Worm (Caenorhabditis elegans): ENCODE data around the gene nas-32.
A peak's percentile ranks its signal among the peaks of the same experiment; 100 is the strongest.

DNA sequence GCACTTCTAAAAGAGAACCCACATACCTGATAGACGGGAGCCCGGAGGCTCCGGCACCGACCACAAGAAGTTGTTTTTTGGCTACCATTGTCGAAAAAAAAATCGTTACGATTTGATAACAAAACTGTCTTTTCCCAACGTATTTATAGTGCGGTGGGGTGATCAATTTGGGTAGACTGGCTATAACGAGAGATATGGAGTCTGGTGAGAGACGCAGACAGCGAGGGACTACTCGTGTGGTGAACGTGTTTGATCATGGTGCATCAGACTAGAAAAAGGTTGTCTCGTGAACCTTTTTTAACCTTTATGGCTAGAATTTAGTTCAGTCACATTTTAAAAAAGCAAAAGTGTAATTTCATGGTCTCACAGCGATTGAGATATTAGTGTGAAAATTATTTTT, 4.5 kb upstream of the nas-32 start, which contains the start of gene fmo-5:
- TF ChIP-seq F22D6.2 (tag; optimal IDR thresholded peaks at IDR 0.05) (peak; percentile 25), hlh-26 (GFP tag; conservative IDR thresholded peaks at IDR 0.05) (no peak), lin-35 (GFP tag; optimal IDR thresholded peaks at IDR 0.05) (no peak), snpc-4 (GFP tag; optimal IDR thresholded peaks at IDR 0.05) (no peak), snpc-4 (tag; optimal IDR thresholded peaks at IDR 0.05) (no peak), madf-10 (tag; optimal IDR thresholded peaks at IDR 0.05) (no peak), attf-5 (GFP tag; optimal IDR thresholded peaks at IDR 0.05) (peak; percentile 8), F55B11.4 (tag; optimal IDR thresholded peaks at IDR 0.05; ENCODE audit: borderline replicate concordance, insufficient read depth) (no peak), Y79H2A.3 (GFP tag; conservative IDR thresholded peaks at IDR 0.05) (no peak)

All from whole organism, young adult.